In the genomic region with DNA sequence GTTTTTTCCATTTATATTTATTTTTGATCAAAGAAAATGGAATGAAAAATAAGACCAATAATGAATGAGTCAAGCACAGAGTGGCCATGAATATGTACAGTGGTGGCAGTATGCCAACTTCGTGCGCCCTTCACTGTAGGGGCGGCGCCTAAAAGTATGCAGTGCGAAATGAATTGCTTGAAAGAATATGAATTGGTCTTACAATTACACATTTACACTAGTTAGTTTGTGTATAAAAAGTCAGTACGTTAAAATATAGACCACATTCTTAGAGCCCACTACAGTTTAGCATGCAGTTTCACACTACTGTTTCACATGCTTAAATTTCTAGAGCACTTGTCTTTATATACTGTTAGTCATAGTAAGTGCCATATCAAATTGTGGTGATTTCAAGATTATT, we compare ENCODE assay signal across 2 fruit fly cellular contexts.
TF ChIP-seq lines count a peak whose summit lies in the region.

No protein-coding gene starts in this region.

TF ChIP-seq in whole organism, embryonic, 481 proteins besides CTCF, POLR2A, EP300 and RAD21 (continued from another document and continues in another):
- TF ChIP-seq CG18476 (GFP tag; optimal IDR thresholded peaks at IDR 0.05; lab: Kevin White, UChicago) (no peak), cato (GFP tag; optimal IDR thresholded peaks at IDR 0.05; lab: Kevin White, UChicago; ENCODE audit: borderline replicate concordance) (no peak), jigr1 (GFP tag; IDR thresholded peaks at IDR 0.05; lab: Robert Waterston, UW) (no peak), shn (GFP tag; optimal IDR thresholded peaks at IDR 0.05; lab: Kevin White, UChicago) (peak; percentile 44), CG11696 (GFP tag; IDR thresholded peaks at IDR 0.05; lab: Robert Waterston, UW) (no peak), chm (GFP tag; IDR thresholded peaks at IDR 0.05; lab: Robert Waterston, UW) (no peak), Med (GFP tag; lab: Kevin White, UChicago) (peak; percentile 84), CG2202 (tag; optimal IDR thresholded peaks at IDR 0.05; lab: Kevin White, UChicago) (no peak), CG2120 (GFP tag; optimal IDR thresholded peaks at IDR 0.05; lab: Kevin White, UChicago) (peak; percentile 33), aop (GFP tag; IDR thresholded peaks at IDR 0.05; lab: Robert Waterston, UW) (no peak), CG34422 (GFP tag; IDR thresholded peaks at IDR 0.05; lab: Robert Waterston, UW) (no peak), Aef1 (GFP tag; IDR thresholded peaks at IDR 0.05; lab: Robert Waterston, UW) (no peak), ci (GFP tag; IDR thresholded peaks at IDR 0.05; lab: Robert Waterston, UW) (no peak), al (GFP tag; IDR thresholded peaks at IDR 0.05; lab: Robert Waterston, UW) (no peak), CG8924 (tag; optimal IDR thresholded peaks at IDR 0.05; lab: Kevin White, UChicago) (no peak), ase (GFP tag; IDR thresholded peaks at IDR 0.05; lab: Robert Waterston, UW) (no peak), CG9215 (GFP tag; IDR thresholded peaks at IDR 0.05; lab: Robert Waterston, UW) (no peak), CG7839 (tag; optimal IDR thresholded peaks at IDR 0.05; lab: Kevin White, UChicago) (peak; percentile 4), so (GFP tag; IDR thresholded peaks at IDR 0.05; lab: Robert Waterston, UW) (no peak), CG6654 (GFP tag; optimal IDR thresholded peaks at IDR 0.05; lab: Kevin White, UChicago) (no peak), mirr (GFP tag; optimal IDR thresholded peaks at IDR 0.05; lab: Kevin White, UChicago) (no peak), CG11504 (tag; optimal IDR thresholded peaks at IDR 0.05; lab: Kevin White, UChicago) (peak; percentile 18), sens (GFP tag; lab: Kevin White, UChicago) (peak; percentile 56), Fer2 (tag; optimal IDR thresholded peaks at IDR 0.05; lab: Kevin White, UChicago) (no peak), maf-S (GFP tag; optimal IDR thresholded peaks at IDR 0.05; lab: Kevin White, UChicago) (no peak), zf30C (GFP tag; optimal IDR thresholded peaks at IDR 0.05; lab: Kevin White, UChicago) (peak; percentile 2), CG33557 (GFP tag; optimal IDR thresholded peaks at IDR 0.05; lab: Kevin White, UChicago) (no peak), sob (GFP tag; IDR thresholded peaks at IDR 0.05; lab: Robert Waterston, UW) (peak; percentile 25; the same call in 1 of the 2 replicates), CG30403 (GFP tag; optimal IDR thresholded peaks at IDR 0.05; lab: Kevin White, UChicago) (no peak), CG15011 (GFP tag; optimal IDR thresholded peaks at IDR 0.05; lab: Kevin White, UChicago) (no peak), fd3F (GFP tag; optimal IDR thresholded peaks at IDR 0.05; lab: Kevin White, UChicago) (no peak), prd (optimal IDR thresholded peaks at IDR 0.05; lab: Kevin White, UChicago) (no peak), prd (GFP tag; IDR thresholded peaks at IDR 0.05; lab: Robert Waterston, UW) (no peak), CG10654 (GFP tag; optimal IDR thresholded peaks at IDR 0.05; lab: Kevin White, UChicago) (no peak), HLH54F (GFP tag; optimal IDR thresholded peaks at IDR 0.05; lab: Kevin White, UChicago) (peak; percentile 8), rib (GFP tag; IDR thresholded peaks at IDR 0.05; lab: Robert Waterston, UW) (no peak), Lim3 (GFP tag; IDR thresholded peaks at IDR 0.05; lab: Robert Waterston, UW) (no peak), sisA (GFP tag; IDR thresholded peaks at IDR 0.05; lab: Robert Waterston, UW) (0 out of 2 replicates have a peak, but pooled peaks have one; percentile 6), en (GFP tag; optimal IDR thresholded peaks at IDR 0.05; lab: Kevin White, UChicago) (no peak), pum (GFP tag; optimal IDR thresholded peaks at IDR 0.05; lab: Kevin White, UChicago) (no peak), CG17328 (GFP tag; IDR thresholded peaks at IDR 0.05; lab: Robert Waterston, UW) (no peak), exex (tag; optimal IDR thresholded peaks at IDR 0.05; lab: Kevin White, UChicago) (no peak), bigmax (GFP tag; optimal IDR thresholded peaks at IDR 0.05; lab: Kevin White, UChicago) (no peak), YL-1 (GFP tag; optimal IDR thresholded peaks at IDR 0.05; lab: Kevin White, UChicago) (no peak), ash1 (GFP tag; optimal IDR thresholded peaks at IDR 0.05; lab: Kevin White, UChicago) (no peak), CG14050 (GFP tag; IDR thresholded peaks at IDR 0.05; lab: Robert Waterston, UW) (no peak), CrebB (tag; optimal IDR thresholded peaks at IDR 0.05; lab: Kevin White, UChicago) (no peak), CG10959 (GFP tag; IDR thresholded peaks at IDR 0.05; lab: Robert Waterston, UW) (no peak), CG14965 (GFP tag; optimal IDR thresholded peaks at IDR 0.05; lab: Kevin White, UChicago; ENCODE audit: borderline replicate concordance) (no peak), NC2α (GFP tag; optimal IDR thresholded peaks at IDR 0.05; lab: Kevin White, UChicago) (no peak), sqz (GFP tag; optimal IDR thresholded peaks at IDR 0.05; lab: Kevin White, UChicago) (no peak), Lhr (GFP tag; optimal IDR thresholded peaks at IDR 0.05; lab: Kevin White, UChicago) (peak; percentile 26), fu2 (GFP tag; optimal IDR thresholded peaks at IDR 0.05; lab: Kevin White, UChicago) (no peak), CG15479 (GFP tag; optimal IDR thresholded peaks at IDR 0.05; lab: Kevin White, UChicago) (no peak), CG30431 (GFP tag; optimal IDR thresholded peaks at IDR 0.05; lab: Kevin White, UChicago) (no peak), CG12219 (GFP tag; optimal IDR thresholded peaks at IDR 0.05; lab: Kevin White, UChicago) (no peak), B-H1 (GFP tag; IDR thresholded peaks at IDR 0.05; lab: Robert Waterston, UW) (no peak), CG3995 (GFP tag; optimal IDR thresholded peaks at IDR 0.05; lab: Kevin White, UChicago) (no peak), Fer3 (tag; optimal IDR thresholded peaks at IDR 0.05; lab: Kevin White, UChicago) (no peak), CG10431 (GFP tag; optimal IDR thresholded peaks at IDR 0.05; lab: Kevin White, UChicago) (no peak), twi (tag; optimal IDR thresholded peaks at IDR 0.05; lab: Kevin White, UChicago) (no peak), CG10979 (tag; optimal IDR thresholded peaks at IDR 0.05; lab: Kevin White, UChicago) (peak; percentile 1), CG11456 (GFP tag; IDR thresholded peaks at IDR 0.05; lab: Robert Waterston, UW) (0 out of 3 replicates have a peak, but pooled peaks have one; percentile 12), CG34224 (GFP tag; IDR thresholded peaks at IDR 0.05; lab: Robert Waterston, UW; ENCODE audit: partially characterized antibody) (no peak), Hr51 (GFP tag; optimal IDR thresholded peaks at IDR 0.05; lab: Kevin White, UChicago) (no peak), CkIIα-i1 (GFP tag; IDR thresholded peaks at IDR 0.05; lab: Robert Waterston, UW) (no peak), Drgx (GFP tag; IDR thresholded peaks at IDR 0.05; lab: Robert Waterston, UW) (no peak), CG8478 (optimal IDR thresholded peaks at IDR 0.05; lab: Kevin White, UChicago) (no peak)

TF ChIP-seq in whole organism, prepupa, 60 proteins besides CTCF, POLR2A, EP300 and RAD21 (continued from another document):
- TF ChIP-seq vri (GFP tag; optimal IDR thresholded peaks at IDR 0.05; lab: Kevin White, UChicago): no peak
- TF ChIP-seq Lpt (GFP tag; optimal IDR thresholded peaks at IDR 0.05; lab: Kevin White, UChicago): no peak
- no peak for TF ChIP-seq Sox102F (GFP tag; optimal IDR thresholded peaks at IDR 0.05; lab: Kevin White, UChicago)
- TF ChIP-seq Eip75B (GFP tag; optimal IDR thresholded peaks at IDR 0.05; lab: Kevin White, UChicago): no peak
- TF ChIP-seq topi (GFP tag; optimal IDR thresholded peaks at IDR 0.05; lab: Kevin White, UChicago): no peak
- TF ChIP-seq cyc (GFP tag; optimal IDR thresholded peaks at IDR 0.05; lab: Kevin White, UChicago): peak; percentile 39
- TF ChIP-seq Hr39 (GFP tag; optimal IDR thresholded peaks at IDR 0.05; lab: Kevin White, UChicago): peak; percentile 50
